Worm (Caenorhabditis elegans): Measurements from ENCODE around the gene fipr-12.

DNA sequence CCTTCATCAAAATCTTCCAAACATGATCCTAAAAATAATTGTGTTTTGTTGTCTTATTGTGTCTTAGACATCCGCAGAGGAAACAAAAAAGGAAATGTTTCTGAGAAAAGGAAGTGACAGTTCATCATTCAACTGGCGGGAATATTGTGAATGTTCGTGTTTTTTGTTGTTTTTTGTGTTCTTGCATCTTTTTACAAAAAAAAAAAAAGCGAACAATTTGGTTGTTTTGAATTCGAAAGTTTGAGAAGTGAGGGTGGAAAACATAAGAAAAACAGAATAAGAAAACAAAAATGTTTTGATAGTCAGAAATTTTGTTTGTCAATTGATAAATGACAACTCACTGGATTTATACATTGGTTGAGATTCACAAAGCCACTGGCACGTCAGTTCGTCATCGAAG, 33.5 kb upstream of the fipr-12 start:
- no peak for TF ChIP-seq elt-2 (tag; optimal IDR thresholded peaks at IDR 0.05)
- TF ChIP-seq ama-1 (optimal IDR thresholded peaks at IDR 0.05) = no peak
- no peak for TF ChIP-seq eor-1 (tag; optimal IDR thresholded peaks at IDR 0.05)
- no peak for TF ChIP-seq ZK546.5 (tag; optimal IDR thresholded peaks at IDR 0.05)
- no peak for TF ChIP-seq nhr-12 (tag; optimal IDR thresholded peaks at IDR 0.05)
- TF ChIP-seq snpc-4 (tag; optimal IDR thresholded peaks at IDR 0.05) = no peak
- no peak for TF ChIP-seq nfya-1 (tag; optimal IDR thresholded peaks at IDR 0.05; ENCODE audit: insufficient read depth)
- TF ChIP-seq lin-39 (tag; optimal IDR thresholded peaks at IDR 0.05) = no peak
- no peak for TF ChIP-seq fkh-10 (GFP tag; optimal IDR thresholded peaks at IDR 0.05)
- no peak for TF ChIP-seq nhr-77 (tag; optimal IDR thresholded peaks at IDR 0.05)
- TF ChIP-seq fkh-2 (tag; optimal IDR thresholded peaks at IDR 0.05) = no peak
- TF ChIP-seq elt-3 (tag; optimal IDR thresholded peaks at IDR 0.05) = no peak
